Worm (Caenorhabditis elegans) whole organism, L1 larva: Measurements from ENCODE around the gene kreg-1.
"Not testable (repeated sequence)": the region's sequence is repeated elsewhere in the genome, so short reads cannot be mapped to it uniquely, and the experiment has no call there.

Source experiments
- C34B4.2 ChIP-seq: sonication (generic microtip); optimal IDR thresholded peaks from 2 replicates; lab custom pipeline; 2017; ENCODE audit warnings: mild to moderate bottlenecking, missing genetic modification characterization, missing compliant biosample characterization
- F16B12.6 ChIP-seq: fragments of 150-350 bp; optimal IDR thresholded peaks from 2 replicates; lab custom pipeline; 2014; ENCODE audit warnings: missing biosample characterization, missing genetic modification characterization
- alr-1 ChIP-seq: fragments of 200-800 bp; sonication (Bioruptor generic); optimal IDR thresholded peaks from 2 replicates; lab custom pipeline; 2018; ENCODE audit warnings: borderline replicate concordance, mild to moderate bottlenecking, missing genetic modification characterization, missing compliant biosample characterization
- ceh-8 ChIP-seq: fragments of 200-800 bp; sonication (Bioruptor generic); optimal IDR thresholded peaks from 2 replicates; lab custom pipeline; 2018; ENCODE audit warnings: mild to moderate bottlenecking, missing genetic modification characterization, moderate library complexity, missing compliant biosample characterization
- dsc-1 ChIP-seq: sonication (generic microtip); optimal IDR thresholded peaks from 2 replicates; lab custom pipeline; 2016; ENCODE audit warnings: mild to moderate bottlenecking, missing genetic modification characterization, missing compliant biosample characterization
- efl-3 ChIP-seq: fragments of 200-800 bp; sonication (Bioruptor generic); optimal IDR thresholded peaks from 2 replicates; lab custom pipeline; 2018; ENCODE audit warnings: mild to moderate bottlenecking, missing genetic modification characterization, missing compliant biosample characterization
- fkh-10 ChIP-seq: sonication (generic microtip); optimal IDR thresholded peaks from 2 replicates; lab custom pipeline; 2017; ENCODE audit warnings: missing biosample characterization, missing genetic modification reagents, missing genetic modification characterization
- fkh-4 ChIP-seq: sonication (generic microtip); optimal IDR thresholded peaks from 2 replicates; lab custom pipeline; 2016; ENCODE audit warnings: missing compliant biosample characterization, missing genetic modification characterization, borderline replicate concordance
- grh-1 ChIP-seq: fragments of 200-800 bp; sonication (Bioruptor generic); IDR thresholded peaks from 2 replicates; pipeline ENCODE4 v1.3.6; 2022; ENCODE audit warnings: missing genetic modification reagents, missing genetic modification characterization, missing compliant biosample characterization
- hlh-17 ChIP-seq: fragments of 200-800 bp; sonication (Bioruptor generic); optimal IDR thresholded peaks from 2 replicates; lab custom pipeline; 2018; ENCODE audit warnings: missing genetic modification characterization, mild to moderate bottlenecking, missing compliant biosample characterization, moderate library complexity, borderline replicate concordance
- hpl-2 ChIP-seq: fragments of 150-350 bp; optimal IDR thresholded peaks from 2 replicates; lab custom pipeline; 2014; ENCODE audit warnings: missing biosample characterization, missing genetic modification reagents, missing genetic modification characterization
- irx-1 ChIP-seq: sonication (generic microtip); optimal IDR thresholded peaks from 2 replicates; lab custom pipeline; 2016; ENCODE audit warnings: missing genetic modification characterization, missing compliant biosample characterization
- lin-13 ChIP-seq: fragments of 150-350 bp; optimal IDR thresholded peaks from 2 replicates; lab custom pipeline; 2014; ENCODE audit warnings: missing biosample characterization, missing genetic modification reagents, missing genetic modification characterization
- lin-14 ChIP-seq: fragments of 200-800 bp; sonication (Bioruptor generic); optimal IDR thresholded peaks from 2 replicates; lab custom pipeline; 2018; ENCODE audit warnings: mild to moderate bottlenecking, missing genetic modification characterization, moderate library complexity, missing compliant biosample characterization
- lin-35 ChIP-seq, 2 experiments: fragments of 150-350 bp; optimal IDR thresholded peaks; 2 replicates each; lab custom pipeline; 2014; ENCODE audit warnings: missing biosample characterization in 2 of 2, missing genetic modification characterization in 2 of 2, missing genetic modification reagents in 2 of 2
- lin-39 ChIP-seq: fragments of 150-350 bp; optimal IDR thresholded peaks from 2 replicates; lab custom pipeline; 2014; ENCODE audit warnings: missing biosample characterization, missing genetic modification reagents, missing genetic modification characterization
- lir-3 ChIP-seq: sonication (generic microtip); optimal IDR thresholded peaks from 2 replicates; lab custom pipeline; 2016; ENCODE audit warnings: mild to moderate bottlenecking, missing genetic modification characterization, moderate library complexity, missing compliant biosample characterization; ENCODE audit not compliant: poor library complexity
- lsy-2 ChIP-seq, 2 experiments: fragments of 150-350 bp; optimal IDR thresholded peaks; 2 replicates each; lab custom pipeline; 2014; ENCODE audit warnings: missing biosample characterization in 2 of 2, missing genetic modification characterization in 2 of 2
- mdl-1 ChIP-seq, 2 experiments: fragments of 150-350 bp; optimal IDR thresholded peaks; 2 replicates each; lab custom pipeline; 2014 to 2017; ENCODE audit warnings: missing biosample characterization in 2 of 2, missing genetic modification characterization in 2 of 2, inconsistent platforms in 1 of 2
- nhr-19 ChIP-seq: fragments of 200-800 bp; sonication (Bioruptor generic); conservative IDR thresholded peaks from 2 replicates; pipeline ENCODE4 v1.3.6; 2022; ENCODE audit warnings: missing genetic modification characterization, missing compliant biosample characterization
- nhr-20 ChIP-seq: sonication (generic microtip); optimal IDR thresholded peaks from 2 replicates; lab custom pipeline; 2016; ENCODE audit warnings: mild to moderate bottlenecking, missing genetic modification characterization, missing compliant biosample characterization
- nhr-71 ChIP-seq: sonication (generic microtip); optimal IDR thresholded peaks from 2 replicates; lab custom pipeline; 2016; ENCODE audit warnings: mild to moderate bottlenecking, missing genetic modification characterization, moderate library complexity, missing compliant biosample characterization
- nhr-84 ChIP-seq: sonication (generic microtip); optimal IDR thresholded peaks from 2 replicates; lab custom pipeline; 2017; ENCODE audit warnings: missing biosample characterization, missing genetic modification characterization
- pag-3 ChIP-seq: sonication (generic microtip); optimal IDR thresholded peaks from 2 replicates; lab custom pipeline; 2017; ENCODE audit warnings: missing genetic modification characterization, mild to moderate bottlenecking, missing compliant biosample characterization, antibody characterized with exemption, borderline replicate concordance; ENCODE audit not compliant: insufficient read depth
- pax-3 ChIP-seq: fragments of 200-800 bp; sonication (Bioruptor generic); optimal IDR thresholded peaks from 2 replicates; lab custom pipeline; 2018; ENCODE audit warnings: mild to moderate bottlenecking, missing genetic modification characterization, moderate library complexity, missing compliant biosample characterization
- pqm-1 ChIP-seq: sonication (generic microtip); optimal IDR thresholded peaks from 3 replicates; lab custom pipeline; 2017; ENCODE audit warnings: missing biosample characterization, missing genetic modification characterization
- rnt-1 ChIP-seq: sonication (generic microtip); optimal IDR thresholded peaks from 2 replicates; lab custom pipeline; 2016; ENCODE audit warnings: mild to moderate bottlenecking, missing genetic modification characterization, moderate library complexity, missing compliant biosample characterization
- snu-23 ChIP-seq: sonication (generic microtip); optimal IDR thresholded peaks from 2 replicates; lab custom pipeline; 2016; ENCODE audit warnings: missing genetic modification characterization, missing compliant biosample characterization
- sptf-1 ChIP-seq: fragments of 150-350 bp; optimal IDR thresholded peaks from 2 replicates; lab custom pipeline; 2014; ENCODE audit warnings: missing biosample characterization, missing genetic modification characterization
- sup-37 ChIP-seq: fragments of 200-800 bp; sonication (Bioruptor generic); optimal IDR thresholded peaks from 2 replicates; lab custom pipeline; 2018; ENCODE audit warnings: mild to moderate bottlenecking, missing genetic modification characterization, missing compliant biosample characterization
- swsn-7 ChIP-seq: sonication (generic microtip); optimal IDR thresholded peaks from 2 replicates; lab custom pipeline; 2016; ENCODE audit warnings: missing genetic modification characterization, missing compliant biosample characterization
- tbx-2 ChIP-seq: sonication (generic microtip); optimal IDR thresholded peaks from 2 replicates; lab custom pipeline; 2016; ENCODE audit warnings: missing genetic modification characterization, missing compliant biosample characterization
- unc-130 ChIP-seq: fragments of 150-350 bp; optimal IDR thresholded peaks from 2 replicates; lab custom pipeline; 2017; ENCODE audit warnings: missing biosample characterization, missing genetic modification characterization, inconsistent platforms
- unc-86 ChIP-seq: sonication (generic microtip); optimal IDR thresholded peaks from 2 replicates; lab custom pipeline; 2016; ENCODE audit warnings: missing genetic modification characterization, missing compliant biosample characterization
- unc-98 ChIP-seq: fragments of 200-800 bp; sonication (Bioruptor generic); IDR thresholded peaks from 2 replicates; pipeline ENCODE4 v1.3.6; 2022; ENCODE audit warnings: missing genetic modification characterization, missing compliant biosample characterization
- ztf-11 ChIP-seq, 2 experiments: sonication (generic microtip); optimal IDR thresholded peaks; 2 replicates each; lab custom pipeline; 2016 to 2017; ENCODE audit warnings: missing genetic modification characterization in 2 of 2, missing biosample characterization in 1 of 2, missing compliant biosample characterization in 1 of 2
- ztf-4 ChIP-seq: fragments of 150-350 bp; optimal IDR thresholded peaks from 2 replicates; lab custom pipeline; 2014; ENCODE audit warnings: missing biosample characterization, missing genetic modification characterization

kreg-1 gene

DNA sequence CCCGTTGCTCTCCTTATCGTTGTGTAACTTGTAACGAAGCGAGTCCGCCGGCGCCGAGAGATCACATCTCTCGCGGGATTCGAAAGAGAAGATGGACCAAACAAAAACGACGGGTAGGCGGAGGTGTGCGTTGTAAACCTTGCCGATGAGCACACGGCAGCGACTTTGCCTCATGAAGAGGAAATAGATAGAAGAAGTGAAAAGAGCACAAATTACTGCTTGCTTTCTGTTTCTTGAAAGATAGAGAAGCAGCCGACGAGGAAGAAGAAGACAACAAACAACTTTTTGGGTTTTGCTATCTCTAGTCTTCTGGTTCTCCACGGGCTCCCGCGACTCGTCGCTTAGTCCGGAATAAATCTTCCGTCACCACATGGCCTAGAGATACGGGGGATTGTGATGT, 14.3 kb downstream of the kreg-1 start:
- TF ChIP-seq lin-13 (GFP tag; lab: Kevin White, UChicago): no peak
- peak; percentile 97 for TF ChIP-seq pag-3 (tag; lab: Kevin White, UChicago)
- no peak for TF ChIP-seq hpl-2
- peak; percentile 59 for TF ChIP-seq nhr-20 (tag; lab: Kevin White, UChicago)
- TF ChIP-seq fkh-10: no peak
- TF ChIP-seq nhr-71: peak; percentile 80
- TF ChIP-seq unc-86: no peak
- peak; percentile 26 for TF ChIP-seq swsn-7
- TF ChIP-seq sup-37: no peak
- peak in 1 of 2 experiments; percentile 50 for TF ChIP-seq mdl-1 (tag; optimal IDR thresholded peaks at IDR 0.05; lab: Kevin White, UChicago)
- no peak for TF ChIP-seq F16B12.6 (tag; lab: Kevin White, UChicago)
- no peak for TF ChIP-seq efl-3 (GFP tag; lab: Kevin White, UChicago)
- peak; percentile 5 for TF ChIP-seq ztf-4 (tag; lab: Kevin White, UChicago)
- peak; percentile 45 for TF ChIP-seq rnt-1
- TF ChIP-seq sptf-1 (tag; lab: Kevin White, UChicago): no peak
- no peak for TF ChIP-seq ceh-8
- TF ChIP-seq dsc-1 (tag; lab: Kevin White, UChicago): peak; percentile 66
- no peak for TF ChIP-seq unc-98 (GFP tag; lab: Robert Waterston, UW)
- TF ChIP-seq hlh-17: no peak
- peak; percentile 85 for TF ChIP-seq lin-14 (GFP tag; lab: Kevin White, UChicago)
- no peak for TF ChIP-seq pqm-1 (tag; lab: Kevin White, UChicago)
- TF ChIP-seq ztf-11 (tag; optimal IDR thresholded peaks at IDR 0.05; lab: Kevin White, UChicago): no peak
- no peak for TF ChIP-seq lin-39 (tag; lab: Kevin White, UChicago)
- no peak for TF ChIP-seq lir-3 (tag; lab: Kevin White, UChicago)
- TF ChIP-seq lin-35 (GFP tag; optimal IDR thresholded peaks at IDR 0.05; lab: Kevin White, UChicago): peak in 1 of 2 experiments; percentile 13
- TF ChIP-seq tbx-2 (tag; lab: Kevin White, UChicago): peak; percentile 12
- TF ChIP-seq alr-1 (tag; lab: Kevin White, UChicago): no peak
- peak; percentile 56 for TF ChIP-seq snu-23
- TF ChIP-seq unc-130 (tag; lab: Kevin White, UChicago): peak; percentile 31
- TF ChIP-seq lsy-2 (tag; optimal IDR thresholded peaks at IDR 0.05; lab: Kevin White, UChicago): peak in 1 of 2 experiments; percentile 62
- peak; percentile 46 for TF ChIP-seq nhr-19 (GFP tag; lab: Robert Waterston, UW)
- peak; percentile 34 for TF ChIP-seq fkh-4
- TF ChIP-seq, all 84 proteins: peak for 16

ce11 chrX:8727306-8727705, 17.7 kb downstream of the kreg-1 start, which contains the start of gene EGAP4.1:
Gene EGAP4.1, minus strand, starts transcription at chrX:8727406.
- TF ChIP-seq grh-1 (GFP tag; lab: Robert Waterston, UW) (no peak), nhr-19 (GFP tag; lab: Robert Waterston, UW) (0 out of 2 replicates have a peak, but pooled peaks have one; percentile 12), lin-14 (GFP tag; lab: Kevin White, UChicago) (peak; percentile 28), C34B4.2 (tag; lab: Kevin White, UChicago) (no peak), pax-3 (tag; lab: Kevin White, UChicago) (no peak), snu-23 (peak; percentile 2), nhr-84 (tag; lab: Kevin White, UChicago) (no peak), irx-1 (no peak), rnt-1 (peak; percentile 50), lin-13 (GFP tag; lab: Kevin White, UChicago) (no peak)

DNA sequence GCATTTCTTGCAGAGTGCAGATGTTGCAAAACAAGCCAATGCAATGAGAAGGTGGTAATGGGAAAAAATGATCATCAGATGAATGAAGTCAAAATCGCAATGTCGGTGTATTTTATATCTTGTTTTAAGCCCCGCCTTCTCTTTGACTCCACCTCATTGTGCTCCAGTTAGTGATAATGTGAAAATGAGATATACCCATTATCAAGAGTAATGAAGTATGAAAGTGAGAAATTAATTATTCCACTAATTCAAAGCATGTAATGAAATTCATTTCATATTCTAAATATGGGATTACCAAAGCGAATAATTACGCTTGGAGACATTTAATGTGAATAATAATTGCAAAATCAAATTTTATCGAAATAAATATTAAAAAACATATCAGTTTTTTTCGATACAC, 22.3 kb downstream of the kreg-1 start, which contains the start of gene M02D8.6:
M02D8.6 (minus strand) TSS at position 101 of the 400 bp plus-strand sequence.
- TF ChIP-seq lin-13 (GFP tag; lab: Kevin White, UChicago); dsc-1 (tag; lab: Kevin White, UChicago); irx-1: not testable (repeated sequence)
- TF ChIP-seq, all 84 proteins: peak for 0; not testable (repeated sequence) for 84
